Worm (Caenorhabditis elegans) whole organism, L4 larva: Measurements from ENCODE around the gene htas-1.

Source experiments
- F10B5.3 ChIP-seq: sonication (generic microtip); optimal IDR thresholded peaks from 2 replicates; lab custom pipeline; 2016; ENCODE audit warnings: mild to moderate bottlenecking, missing genetic modification characterization, missing compliant biosample characterization
- F37D6.2 ChIP-seq: sonication (generic microtip); optimal IDR thresholded peaks from 2 replicates; lab custom pipeline; 2016; ENCODE audit warnings: mild to moderate bottlenecking, missing genetic modification characterization, missing compliant biosample characterization
- Y5F2A.4 ChIP-seq: fragments of 200-800 bp; sonication (Bioruptor generic); optimal IDR thresholded peaks from 2 replicates; lab custom pipeline; 2018; ENCODE audit warnings: mild to moderate bottlenecking, missing genetic modification characterization, missing compliant biosample characterization
- ZK546.5 ChIP-seq, 2 experiments: sonication (generic microtip); optimal IDR thresholded peaks; 2 replicates each; lab custom pipeline; 2017; ENCODE audit warnings: missing biosample characterization in 2 of 2, missing genetic modification characterization in 2 of 2
- aha-1 ChIP-seq: fragments of 150-350 bp; peaks from one replicate; lab custom pipeline; 2014; ENCODE audit warnings: missing biosample characterization, missing genetic modification characterization
- arid-1 ChIP-seq: fragments of 200-800 bp; sonication (Bioruptor generic); conservative IDR thresholded peaks from 2 replicates; pipeline ENCODE4 v1.3.6; 2022; ENCODE audit warnings: missing genetic modification reagents, missing genetic modification characterization, missing compliant biosample characterization
- ceh-20 ChIP-seq: fragments of 200-800 bp; sonication (Bioruptor generic); IDR thresholded peaks from 2 replicates; pipeline ENCODE4 v1.3.6; 2022; ENCODE audit warnings: missing genetic modification reagents, missing genetic modification characterization, missing compliant biosample characterization
- ceh-32 ChIP-seq: sonication (generic microtip); optimal IDR thresholded peaks from 2 replicates; lab custom pipeline; 2016; ENCODE audit warnings: mild to moderate bottlenecking, missing genetic modification characterization, missing compliant biosample characterization; ENCODE audit not compliant: poor library complexity
- ceh-44 ChIP-seq: fragments of 200-800 bp; sonication (Bioruptor generic); IDR thresholded peaks from 2 replicates; pipeline ENCODE4 v1.3.6; 2022; ENCODE audit warnings: missing genetic modification reagents, missing genetic modification characterization, missing compliant biosample characterization
- daf-19 ChIP-seq: fragments of 200-800 bp; sonication (Bioruptor generic); conservative IDR thresholded peaks from 2 replicates; pipeline ENCODE4 v1.3.6; 2022; ENCODE audit warnings: missing genetic modification characterization, missing compliant biosample characterization
- dmd-6 ChIP-seq: fragments of 200-800 bp; sonication (Bioruptor generic); IDR thresholded peaks from 2 replicates; pipeline ENCODE4 v1.3.6; 2022; ENCODE audit warnings: missing genetic modification reagents, missing genetic modification characterization, missing compliant biosample characterization
- dpl-1 ChIP-seq: fragments of 150-350 bp; optimal IDR thresholded peaks from 2 replicates; lab custom pipeline; 2014; ENCODE audit warnings: missing biosample characterization, missing genetic modification reagents, missing genetic modification characterization
- egl-43 ChIP-seq: fragments of 200-800 bp; sonication (Bioruptor generic); IDR thresholded peaks from 2 replicates; pipeline ENCODE4 v1.3.6; 2022; ENCODE audit warnings: missing genetic modification reagents, missing genetic modification characterization, missing compliant biosample characterization
- hmg-1.1 ChIP-seq: fragments of 200-800 bp; sonication (Bioruptor generic); IDR thresholded peaks from 2 replicates; pipeline ENCODE4 v1.3.6; 2022; ENCODE audit warnings: missing genetic modification reagents, missing genetic modification characterization, missing compliant biosample characterization
- lir-3 ChIP-seq: sonication (generic microtip); optimal IDR thresholded peaks from 2 replicates; lab custom pipeline; 2016; ENCODE audit warnings: mild to moderate bottlenecking, missing genetic modification characterization, missing compliant biosample characterization
- madf-9 ChIP-seq: fragments of 200-800 bp; sonication (Bioruptor generic); conservative IDR thresholded peaks from 2 replicates; pipeline ENCODE4 v1.3.6; 2022; ENCODE audit warnings: missing genetic modification reagents, missing genetic modification characterization, missing compliant biosample characterization
- mdl-1 ChIP-seq, 2 experiments: fragments of 150-350 bp in 1 of 2; sonication (generic microtip) in 1 of 2; optimal IDR thresholded peaks; 2 replicates each; lab custom pipeline; 2014 to 2017; ENCODE audit warnings: missing biosample characterization in 2 of 2, missing genetic modification characterization in 2 of 2
- mes-2 ChIP-seq: sonication (generic microtip); optimal IDR thresholded peaks from 2 replicates; lab custom pipeline; 2016; ENCODE audit warnings: missing genotype, mild to moderate bottlenecking, missing genetic modification characterization, missing compliant biosample characterization; ENCODE audit not compliant: poor library complexity, severe bottlenecking
- mxl-3 ChIP-seq: fragments of 200-800 bp; sonication (Bioruptor generic); optimal IDR thresholded peaks from 2 replicates; lab custom pipeline; 2018; ENCODE audit warnings: mild to moderate bottlenecking, missing genetic modification characterization, missing compliant biosample characterization
- nhr-111 ChIP-seq: fragments of 200-800 bp; sonication (Bioruptor generic); optimal IDR thresholded peaks from 2 replicates; lab custom pipeline; 2018; ENCODE audit warnings: mild to moderate bottlenecking, missing genetic modification characterization, missing compliant biosample characterization
- nhr-28 ChIP-seq: fragments of 150-350 bp; optimal IDR thresholded peaks from 2 replicates; lab custom pipeline; 2014; ENCODE audit warnings: missing biosample characterization, missing genetic modification characterization
- nhr-42 ChIP-seq: fragments of 200-800 bp; sonication (Bioruptor generic); IDR thresholded peaks from 2 replicates; pipeline ENCODE4 v1.3.6; 2022; ENCODE audit warnings: missing genetic modification characterization, missing compliant biosample characterization
- nhr-48 ChIP-seq: sonication (generic microtip); optimal IDR thresholded peaks from 2 replicates; lab custom pipeline; 2016; ENCODE audit warnings: mild to moderate bottlenecking, missing genetic modification characterization, missing compliant biosample characterization
- pha-4 ChIP-seq, 2 experiments: fragments of 150-350 bp in 1 of 2; fragments of 200-800 bp in 1 of 2; sonication (Bioruptor generic) in 1 of 2; IDR thresholded peaks in 1 of 2; optimal IDR thresholded peaks in 1 of 2; 2 replicates each; pipeline versions ENCODE4 v1.3.6 to Lab custom; 2014 to 2022; ENCODE audit warnings: missing genetic modification characterization in 2 of 2, missing genetic modification reagents in 2 of 2, missing biosample characterization in 1 of 2, missing compliant biosample characterization in 1 of 2
- php-3 ChIP-seq: fragments of 200-800 bp; sonication (Bioruptor generic); IDR thresholded peaks from 2 replicates; pipeline ENCODE4 v1.3.6; 2022; ENCODE audit warnings: missing genetic modification reagents, missing genetic modification characterization, missing compliant biosample characterization
- set-16 ChIP-seq: fragments of 200-800 bp; sonication (Bioruptor generic); IDR thresholded peaks from 2 replicates; pipeline ENCODE4 v1.3.6; 2022; ENCODE audit warnings: missing genetic modification reagents, missing genetic modification characterization, missing compliant biosample characterization
- tag-97 ChIP-seq: fragments of 200-800 bp; sonication (Bioruptor generic); IDR thresholded peaks from 2 replicates; pipeline ENCODE4 v1.3.6; 2022; ENCODE audit warnings: missing genetic modification characterization, missing compliant biosample characterization
- tra-1 ChIP-seq: fragments of 200-800 bp; sonication (Bioruptor generic); IDR thresholded peaks from 2 replicates; pipeline ENCODE4 v1.3.6; 2022; ENCODE audit warnings: missing genetic modification reagents, missing genetic modification characterization, missing compliant biosample characterization
- unc-130 ChIP-seq: sonication (generic microtip); optimal IDR thresholded peaks from 2 replicates; lab custom pipeline; 2016; ENCODE audit warnings: missing genetic modification reagents, missing genetic modification characterization, missing compliant biosample characterization
- unc-39 ChIP-seq: sonication (generic microtip); optimal IDR thresholded peaks from 2 replicates; lab custom pipeline; 2017; ENCODE audit warnings: missing biosample characterization, missing genetic modification characterization
- unc-62 ChIP-seq, 3 experiments: fragments of 150-350 bp in 1 of 3; sonication (generic microtip); optimal IDR thresholded peaks in 2 of 3; peaks in 1 of 3; 1 replicate in 1 of 3; 2 replicates in 2 of 3; lab custom pipeline; 2014 to 2017; ENCODE audit warnings: missing biosample characterization in 3 of 3, missing genetic modification characterization in 3 of 3, missing genetic modification reagents in 3 of 3, missing genotype in 1 of 3
- vab-7 ChIP-seq: fragments of 200-800 bp; sonication (Bioruptor generic); IDR thresholded peaks from 2 replicates; pipeline ENCODE4 v1.3.6; 2022; ENCODE audit warnings: missing genetic modification reagents, missing genetic modification characterization, missing compliant biosample characterization
- zfp-2 ChIP-seq: sonication (generic microtip); optimal IDR thresholded peaks from 2 replicates; lab custom pipeline; 2016; ENCODE audit warnings: mild to moderate bottlenecking, missing genetic modification characterization, missing compliant biosample characterization
- zip-11 ChIP-seq: fragments of 200-800 bp; sonication (Bioruptor generic); IDR thresholded peaks from 2 replicates; pipeline ENCODE4 v1.3.6; 2022; ENCODE audit warnings: missing genetic modification characterization, missing compliant biosample characterization

Gene htas-1

ce11 chrIV:9699062-9699461 lies 15.7 kb upstream of the htas-1 start:
- TF ChIP-seq ceh-44 (GFP tag; lab: Robert Waterston, UW) (no peak), pha-4 (GFP tag; IDR thresholded peaks at IDR 0.05; lab: Robert Waterston, UW) (no peak), pha-4 (tag; optimal IDR thresholded peaks at IDR 0.05; lab: Kevin White, UChicago) (no peak), nhr-28 (tag; lab: Kevin White, UChicago) (peak; percentile 28), vab-7 (GFP tag; lab: Robert Waterston, UW) (no peak), nhr-48 (tag; lab: Kevin White, UChicago) (no peak), dmd-6 (GFP tag; lab: Robert Waterston, UW) (peak; percentile 73), egl-43 (no peak), Y5F2A.4 (GFP tag; lab: Kevin White, UChicago) (no peak)

DNA sequence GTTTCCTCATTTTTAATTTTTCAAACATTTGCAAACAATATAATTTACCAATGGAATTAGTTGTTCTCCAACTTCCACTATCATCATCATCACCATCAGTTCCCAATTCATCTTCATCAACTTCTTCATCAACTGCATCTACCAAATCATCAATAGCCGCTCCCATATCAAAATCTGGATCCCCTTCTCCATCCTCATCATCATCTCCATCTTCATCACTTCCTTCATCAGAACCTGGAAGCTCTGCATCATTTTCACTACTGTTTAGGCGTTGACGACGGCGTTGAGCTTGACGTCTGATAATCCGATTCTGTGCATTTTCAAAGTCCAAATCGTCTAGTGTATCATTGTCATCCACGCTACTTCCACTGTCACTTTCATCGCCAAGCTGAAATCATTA lies 14.5 kb upstream of the htas-1 start:
- TF ChIP-seq arid-1 (GFP tag; lab: Robert Waterston, UW) (no peak), nhr-42 (GFP tag; lab: Robert Waterston, UW) (no peak), unc-62 (GFP tag; optimal IDR thresholded peaks at IDR 0.05 in 1 of 2; lab: Kevin White, UChicago) (peak in 1 of 2 experiments; percentile 91), unc-62 (tag; optimal IDR thresholded peaks at IDR 0.05; lab: Kevin White, UChicago) (no peak), ceh-20 (GFP tag; lab: Robert Waterston, UW) (no peak)

DNA sequence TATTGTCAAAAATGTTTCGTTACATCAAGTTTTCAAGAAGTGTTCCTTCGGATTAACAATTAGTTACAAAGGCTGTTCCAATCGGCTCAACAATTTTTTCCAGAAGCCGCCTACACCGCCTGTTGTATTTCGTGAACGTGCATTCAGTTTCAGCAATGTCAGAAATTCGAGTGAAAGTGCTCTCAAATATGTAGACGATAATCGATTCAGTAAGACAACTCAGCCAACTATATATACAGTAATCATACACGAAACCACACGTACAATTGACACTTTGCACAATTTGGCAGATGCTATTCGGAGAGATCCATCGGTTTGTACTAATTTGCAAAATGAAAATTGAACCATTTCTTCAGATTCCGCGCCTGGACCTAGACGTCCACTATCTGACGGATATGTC lies 13.2 kb upstream of the htas-1 start:
- no peak for TF ChIP-seq tra-1
- TF ChIP-seq unc-130 (GFP tag; lab: Kevin White, UChicago) = no peak
- no peak for TF ChIP-seq php-3 (GFP tag; lab: Robert Waterston, UW)
- TF ChIP-seq mdl-1 (tag; optimal IDR thresholded peaks at IDR 0.05; lab: Kevin White, UChicago) = no peak
- no peak for TF ChIP-seq hmg-1.1
- no peak for TF ChIP-seq set-16 (GFP tag; lab: Robert Waterston, UW)
- no peak for TF ChIP-seq mes-2 (tag; lab: Kevin White, UChicago)
- no peak for TF ChIP-seq zip-11
- TF ChIP-seq daf-19 (GFP tag; lab: Robert Waterston, UW) = no peak
- TF ChIP-seq aha-1 (tag; lab: Kevin White, UChicago) = peak; percentile 1
- no peak for TF ChIP-seq unc-39 (tag; lab: Kevin White, UChicago)
- no peak for TF ChIP-seq nhr-111 (GFP tag; lab: Kevin White, UChicago)
- TF ChIP-seq unc-62 (GFP tag; optimal IDR thresholded peaks at IDR 0.05 in 1 of 2; lab: Kevin White, UChicago) = peak in 1 of 2 experiments; percentile 99
- TF ChIP-seq unc-62 (tag; optimal IDR thresholded peaks at IDR 0.05; lab: Kevin White, UChicago) = no peak
- TF ChIP-seq vab-7 (GFP tag; lab: Robert Waterston, UW) = no peak
- no peak for TF ChIP-seq mxl-3 (GFP tag; lab: Kevin White, UChicago)

- no peak for TF ChIP-seq hmg-1.1
- TF ChIP-seq ceh-32 (tag; lab: Kevin White, UChicago) = no peak
- no peak for TF ChIP-seq F37D6.2 (tag; lab: Kevin White, UChicago)
- no peak for TF ChIP-seq dpl-1 (GFP tag; lab: Kevin White, UChicago)
- TF ChIP-seq lir-3 (tag; lab: Kevin White, UChicago) = no peak
- no peak for TF ChIP-seq zfp-2
- no peak for TF ChIP-seq ZK546.5 (tag; optimal IDR thresholded peaks at IDR 0.05; lab: Kevin White, UChicago)
- no peak for TF ChIP-seq tag-97 (GFP tag; lab: Robert Waterston, UW)
- no peak for TF ChIP-seq F10B5.3 (tag; lab: Kevin White, UChicago)
- no peak for TF ChIP-seq mdl-1 (tag; optimal IDR thresholded peaks at IDR 0.05; lab: Kevin White, UChicago)
- no peak for TF ChIP-seq madf-9 (GFP tag; lab: Robert Waterston, UW)
- TF ChIP-seq unc-39 (tag; lab: Kevin White, UChicago) = no peak
These were observed 9.5 kb upstream of the htas-1 start, which contains the start of gene twk-9 for ce11 chrIV:9692874-9693273. Gene twk-9 (plus strand): TSS chrIV:9693174.
